Worm (Caenorhabditis elegans): Measurements from ENCODE around the gene srh-203.

DNA sequence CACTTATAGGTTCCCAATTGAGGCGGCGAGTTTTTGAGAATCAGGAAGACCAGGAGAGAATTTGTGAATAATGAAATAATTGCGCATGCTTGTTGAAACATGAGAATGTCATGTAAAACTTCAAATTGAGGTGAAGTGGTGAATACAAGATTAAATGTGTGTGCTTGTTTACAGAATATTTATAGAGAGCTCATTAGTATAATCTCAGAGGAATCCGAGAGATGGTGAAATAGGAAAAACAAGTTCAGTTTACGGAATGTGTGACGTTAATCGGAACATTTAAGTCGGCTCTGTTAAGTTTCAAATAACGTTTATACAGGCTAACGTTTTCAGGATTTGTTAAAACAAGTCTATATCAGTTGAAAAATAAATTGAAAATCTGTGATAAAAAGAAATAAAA is 2.0 kb upstream of the srh-203 start, which contains the start of gene str-200:
- no peak for TF ChIP-seq lin-35 (GFP tag; optimal IDR thresholded peaks at IDR 0.05)
- TF ChIP-seq lsy-27 (tag; optimal IDR thresholded peaks at IDR 0.05; ENCODE audit: borderline replicate concordance, insufficient read depth): no peak
- TF ChIP-seq ama-1 (optimal IDR thresholded peaks at IDR 0.05): no peak
- no peak for TF ChIP-seq ama-1 (GFP tag; optimal IDR thresholded peaks at IDR 0.05)
- no peak for TF ChIP-seq rec-8 (tag; optimal IDR thresholded peaks at IDR 0.05)
- TF ChIP-seq ets-4 (GFP tag; optimal IDR thresholded peaks at IDR 0.05): no peak
- no peak for TF ChIP-seq C17E4.6 (GFP tag; IDR thresholded peaks at IDR 0.05)
- TF ChIP-seq rcor-1 (GFP tag; IDR thresholded peaks at IDR 0.05): no peak
- TF ChIP-seq ccch-3 (GFP tag; optimal IDR thresholded peaks at IDR 0.05): no peak
- no peak for TF ChIP-seq pha-4 (tag; optimal IDR thresholded peaks at IDR 0.05)
- no peak for TF ChIP-seq C06A6.2 (GFP tag; conservative IDR thresholded peaks at IDR 0.05)
- no peak for TF ChIP-seq tbx-9 (tag; optimal IDR thresholded peaks at IDR 0.05; ENCODE audit: borderline replicate concordance)

Measured in whole organism, young adult.